Worm (Caenorhabditis elegans): ENCODE results near the gene E02H9.7.
"Not testable (repeated sequence)": the region's sequence is repeated elsewhere in the genome, so short reads cannot be mapped to it uniquely, and the experiment has no call there.

Gene E02H9.7

DNA sequence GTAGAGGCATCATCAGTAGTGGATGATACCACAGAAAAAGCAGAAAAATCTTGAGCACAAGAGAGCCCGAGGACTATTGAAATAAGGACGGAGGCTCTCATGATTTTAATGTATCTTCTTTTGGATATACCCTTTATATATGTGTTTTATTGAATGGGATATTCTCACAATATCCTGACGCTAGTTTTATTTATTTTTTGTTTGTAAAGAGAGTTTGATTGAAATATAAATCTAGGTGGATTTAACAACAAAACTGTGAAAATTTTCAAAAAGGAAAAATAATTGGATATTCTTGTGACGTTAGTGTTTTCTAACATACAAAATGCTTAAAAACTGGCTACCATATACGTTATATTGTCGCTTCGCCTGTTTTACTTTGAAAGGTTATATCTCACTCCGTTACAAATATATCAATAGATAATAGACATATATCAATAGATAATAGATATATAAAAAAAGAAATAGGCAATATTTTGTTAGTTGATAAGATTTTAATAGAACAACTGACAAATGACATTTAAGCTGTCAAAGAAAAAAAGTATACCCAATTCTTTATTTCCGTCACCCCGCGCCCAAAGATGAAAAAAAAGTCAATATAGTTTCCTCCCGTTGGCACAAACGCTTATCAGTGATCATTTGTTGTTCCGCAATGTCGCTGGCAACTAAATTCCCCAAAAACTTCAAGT lies at the start of gene E02H9.7, which contains the start of gene klo-2:
Gene E02H9.7, minus strand, starts transcription at position 101 of the 686 bp plus-strand sequence.
Gene klo-2, plus strand, starts transcription at position 636 of the 686 bp plus-strand sequence.
- TF ChIP-seq him-1 (tag; optimal IDR thresholded peaks at IDR 0.05) (no peak), W03F9.2 (tag; optimal IDR thresholded peaks at IDR 0.05) (no peak), dao-5 (tag; optimal IDR thresholded peaks at IDR 0.05) (no peak)

ce11 chrIII:2487046-2487760 lies 41.7 kb upstream of the E02H9.7 start, which contains the start of gene Y54F10AL.1:
Y54F10AL.1 (plus strand) TSS chrIII:2487710.
- TF ChIP-seq W03F9.2 (tag; optimal IDR thresholded peaks at IDR 0.05) (no peak), him-1 (tag; optimal IDR thresholded peaks at IDR 0.05) (no peak), dao-5 (tag; optimal IDR thresholded peaks at IDR 0.05) (no peak)

ce11 chrIII:2482754-2483153 lies 37.3 kb upstream of the E02H9.7 start:
- TF ChIP-seq him-1 (tag; optimal IDR thresholded peaks at IDR 0.05) (no peak), W03F9.2 (tag; optimal IDR thresholded peaks at IDR 0.05) (no peak), dao-5 (tag; optimal IDR thresholded peaks at IDR 0.05) (no peak)

ce11 chrIII:2482171-2482570 lies 36.7 kb upstream of the E02H9.7 start:
- no peak for TF ChIP-seq him-1 (tag; optimal IDR thresholded peaks at IDR 0.05)

ce11 chrIII:2478605-2479004 lies 33.1 kb upstream of the E02H9.7 start:
- TF ChIP-seq dao-5 (tag; optimal IDR thresholded peaks at IDR 0.05) (no peak), him-1 (tag; optimal IDR thresholded peaks at IDR 0.05) (no peak), W03F9.2 (tag; optimal IDR thresholded peaks at IDR 0.05) (no peak)

DNA sequence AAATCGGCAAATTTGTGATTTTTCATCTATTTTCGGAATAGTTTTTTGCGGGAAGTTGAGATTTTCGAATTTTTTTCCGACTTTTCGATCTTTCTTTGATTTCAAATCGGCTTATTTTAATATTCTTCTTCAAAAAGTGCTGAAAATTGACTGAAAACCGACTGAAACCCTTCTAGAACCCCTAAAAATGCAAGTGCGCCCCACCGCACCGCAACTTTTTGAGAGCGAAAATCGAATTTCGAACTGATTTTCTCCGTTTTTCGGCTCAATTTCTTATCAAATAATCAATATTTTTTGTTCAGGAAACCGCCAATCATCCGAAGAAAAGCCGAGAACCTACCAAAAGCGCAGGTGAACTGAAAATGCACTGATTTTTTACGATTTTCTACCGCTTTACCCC lies 31.8 kb upstream of the E02H9.7 start:
- TF ChIP-seq him-1 (tag; optimal IDR thresholded peaks at IDR 0.05) (no peak), dao-5 (tag; optimal IDR thresholded peaks at IDR 0.05) (no peak), W03F9.2 (tag; optimal IDR thresholded peaks at IDR 0.05) (no peak)

DNA sequence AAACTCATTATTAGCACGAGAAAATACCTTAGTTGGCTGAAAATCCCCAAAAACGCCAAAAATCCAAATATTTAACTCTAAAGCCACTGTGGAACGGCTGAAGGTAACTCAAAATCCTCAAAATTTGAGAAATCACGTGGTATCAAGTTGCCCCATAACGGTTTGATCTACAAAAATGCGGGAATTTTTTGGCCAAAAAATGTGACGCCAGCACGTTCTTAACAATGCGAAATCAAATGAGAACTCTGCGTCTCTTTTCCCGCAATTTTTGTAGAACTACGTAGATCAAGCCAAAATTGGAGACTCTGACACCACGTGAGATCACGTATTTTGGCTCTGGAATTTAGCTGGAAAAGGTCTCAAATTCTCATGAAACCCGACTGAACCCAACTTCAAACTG lies 29.3 kb upstream of the E02H9.7 start:
- TF ChIP-seq dao-5 (tag; optimal IDR thresholded peaks at IDR 0.05) (no peak), him-1 (tag; optimal IDR thresholded peaks at IDR 0.05) (no peak), W03F9.2 (tag; optimal IDR thresholded peaks at IDR 0.05) (no peak)

DNA sequence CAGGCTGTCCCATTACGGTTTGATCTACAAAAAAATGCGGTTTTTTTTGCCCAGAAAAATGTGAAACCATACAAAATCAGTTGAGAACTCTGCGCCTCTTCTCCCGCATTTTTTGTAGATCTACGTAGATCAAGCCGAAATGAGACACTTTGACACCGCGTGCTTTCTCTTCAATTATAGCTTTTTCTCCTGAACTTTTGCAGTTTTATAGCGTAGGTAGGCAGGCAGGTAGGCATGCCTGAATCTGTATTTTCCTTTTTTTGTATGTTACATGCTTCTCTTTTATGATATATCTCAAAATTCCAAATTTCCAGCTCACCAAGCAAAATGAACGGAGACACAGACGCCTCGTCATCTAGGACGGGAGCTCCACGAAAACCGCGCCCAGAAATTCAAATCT lies 28.1 kb upstream of the E02H9.7 start, which contains the start of gene smg-6:
Gene smg-6, plus strand, starts transcription at position 301 of the 400 bp plus-strand sequence.
- TF ChIP-seq him-1 (tag; optimal IDR thresholded peaks at IDR 0.05), result no peak
- TF ChIP-seq W03F9.2 (tag; optimal IDR thresholded peaks at IDR 0.05), result no peak
- no peak for TF ChIP-seq dao-5 (tag; optimal IDR thresholded peaks at IDR 0.05)

DNA sequence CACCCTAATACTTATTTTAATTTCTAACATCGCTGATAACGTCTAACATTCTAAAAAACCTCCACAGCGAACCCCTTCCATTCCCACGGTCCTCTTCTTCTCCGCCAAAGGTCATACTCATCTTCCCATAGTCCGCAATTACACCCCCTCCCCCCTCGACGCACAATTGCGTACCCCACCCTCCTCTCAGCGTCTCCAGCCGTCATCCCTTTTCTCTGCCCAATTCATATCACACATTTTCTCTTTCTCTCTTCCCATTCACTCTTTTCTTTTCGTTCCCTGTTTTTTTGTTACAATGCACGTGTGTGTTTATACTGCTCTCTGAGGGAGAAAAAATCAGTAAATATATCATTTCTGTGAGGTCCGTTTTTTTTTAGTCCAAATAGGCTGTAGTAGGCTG lies 26.4 kb upstream of the E02H9.7 start:
- TF ChIP-seq him-1 (tag; optimal IDR thresholded peaks at IDR 0.05) (no peak), W03F9.2 (tag; optimal IDR thresholded peaks at IDR 0.05) (peak; percentile 35)

DNA sequence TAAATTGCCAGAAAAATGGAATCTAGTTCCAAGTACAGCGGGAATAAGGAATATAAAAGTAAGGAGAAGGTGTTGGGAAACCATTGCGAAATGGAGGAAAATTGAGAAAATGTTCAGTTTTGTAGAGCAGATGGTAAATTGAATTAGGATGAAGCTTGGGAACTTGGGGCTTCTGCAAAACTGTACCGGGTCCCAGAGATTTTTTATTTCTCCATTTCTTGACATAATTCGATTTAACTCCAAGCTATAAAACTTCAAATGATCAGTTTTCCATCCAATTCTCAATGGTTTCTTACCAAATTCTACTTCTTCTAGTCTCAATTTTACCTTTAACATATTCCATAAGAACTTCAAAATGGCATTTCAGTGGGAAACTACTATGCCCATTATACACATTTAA lies 22.7 kb upstream of the E02H9.7 start, which contains the start of the genes E02H9.9 and E02H9.1:
Gene E02H9.9, minus strand, starts transcription at position 101 of the 400 bp plus-strand sequence.
Gene E02H9.1, plus strand, starts transcription at position 285 of the 400 bp plus-strand sequence.
- TF ChIP-seq him-1 (tag; optimal IDR thresholded peaks at IDR 0.05) (no peak), dao-5 (tag; optimal IDR thresholded peaks at IDR 0.05) (no peak), W03F9.2 (tag; optimal IDR thresholded peaks at IDR 0.05) (no peak)

- not testable (repeated sequence) for TF ChIP-seq him-1, dao-5, W03F9.2 (tag; optimal IDR thresholded peaks at IDR 0.05)
Measured at ce11 chrIII:2458742-2459141, 13.3 kb upstream of the E02H9.7 start, which contains the start of gene E02H9.3. E02H9.3 (plus strand) TSS chrIII:2459042.

DNA sequence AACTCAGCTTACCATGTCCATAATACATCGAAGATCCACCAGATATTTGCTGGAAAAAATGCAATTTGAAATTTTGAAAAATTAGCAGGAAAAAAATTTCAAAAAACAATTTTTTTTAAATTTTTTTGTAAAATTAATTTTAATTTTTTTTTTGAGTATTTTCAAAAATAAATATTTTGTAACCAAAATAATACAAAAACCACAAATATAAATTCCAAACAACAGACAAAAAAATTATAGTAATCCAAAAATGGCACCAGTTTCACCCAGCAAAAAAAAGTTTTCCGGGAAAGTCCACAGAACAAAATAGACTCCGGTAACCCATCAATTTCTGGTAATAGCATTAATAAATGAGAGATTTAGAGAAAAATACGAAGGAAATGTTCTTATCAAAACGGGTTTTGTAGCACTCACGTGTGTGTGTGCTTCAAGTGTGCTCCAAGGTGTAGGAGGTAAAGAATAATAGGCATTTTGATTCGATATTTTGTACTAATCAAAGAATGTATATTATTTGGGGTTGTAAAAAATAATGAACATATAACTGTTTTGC lies 9.4 kb upstream of the E02H9.7 start, which contains the start of gene nhr-121:
Gene nhr-121, minus strand, starts transcription at position 51 of the 550 bp plus-strand sequence.
- TF ChIP-seq W03F9.2 (tag; optimal IDR thresholded peaks at IDR 0.05) (no peak), him-1 (tag; optimal IDR thresholded peaks at IDR 0.05) (no peak), dao-5 (tag; optimal IDR thresholded peaks at IDR 0.05) (no peak)

- TF ChIP-seq dao-5 (tag; optimal IDR thresholded peaks at IDR 0.05) (no peak), him-1 (tag; optimal IDR thresholded peaks at IDR 0.05) (no peak), W03F9.2 (tag; optimal IDR thresholded peaks at IDR 0.05) (no peak)
Measured at ce11 chrIII:2438543-2438942, 6.9 kb downstream of the E02H9.7 start, which contains the start of gene E02H9.13. E02H9.13 (minus strand) TSS chrIII:2438741.

- not testable (repeated sequence) for TF ChIP-seq him-1, W03F9.2, dao-5 (tag; optimal IDR thresholded peaks at IDR 0.05)
Measured at ce11 chrIII:2435805-2436204, 9.7 kb downstream of the E02H9.7 start, which contains the start of gene E02H9.6. E02H9.6 (plus strand) TSS chrIII:2436105.
